Fruit fly (Drosophila melanogaster): Measurements from ENCODE around the gene CRMP.

DNA sequence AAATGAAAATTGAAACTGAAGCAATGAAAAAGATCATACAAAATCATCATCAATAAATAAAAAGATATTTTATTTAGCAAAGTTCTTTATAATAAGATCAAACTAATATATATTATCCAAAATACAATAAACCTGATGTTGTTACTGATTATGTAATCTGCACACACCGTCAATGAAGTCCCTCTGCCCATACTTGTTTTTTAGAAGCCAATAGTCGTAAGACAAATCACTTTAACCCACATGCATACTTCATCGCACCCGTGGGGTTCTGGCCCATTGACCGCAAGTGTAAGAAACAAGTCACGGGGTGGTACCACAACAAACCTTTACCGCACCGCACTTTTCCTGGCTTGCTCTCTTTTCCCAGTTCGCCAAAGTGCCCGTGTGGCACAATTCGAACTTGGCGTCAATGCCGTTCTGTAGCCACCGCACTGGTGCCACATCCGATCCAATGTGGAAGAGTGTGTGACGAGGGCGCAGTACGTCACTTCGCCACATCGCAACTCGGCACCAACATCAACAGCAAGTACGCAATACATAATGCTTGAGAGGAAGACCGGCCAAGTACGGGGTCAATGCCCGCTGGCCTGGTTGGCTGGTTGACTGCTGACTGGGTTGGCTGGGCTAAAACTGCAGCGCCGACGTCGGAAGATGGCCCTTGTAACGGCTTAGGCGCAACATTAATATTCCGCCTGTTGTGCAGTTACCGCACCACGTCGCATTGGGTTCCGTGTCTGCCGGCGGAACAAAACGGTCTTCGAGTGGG, 2.2 kb downstream of the CRMP start:
- TF ChIP-seq CG8301 (tag; optimal IDR thresholded peaks at IDR 0.05) (no peak), CG34367 (tag; optimal IDR thresholded peaks at IDR 0.05) (no peak), CG9948 (tag; optimal IDR thresholded peaks at IDR 0.05) (peak; percentile 12), D1 (tag; optimal IDR thresholded peaks at IDR 0.05) (no peak), rn (GFP tag; IDR thresholded peaks at IDR 0.05) (no peak), CG17806 (tag; optimal IDR thresholded peaks at IDR 0.05) (no peak), CG13204 (GFP tag; optimal IDR thresholded peaks at IDR 0.05) (no peak), Ets98B (GFP tag; IDR thresholded peaks at IDR 0.05) (no peak)

Data from whole organism, pupa.